Worm (Caenorhabditis elegans): ENCODE results near the gene mpst-7.

ce11 chrV:12937098-12937497, 23.8 kb downstream of the mpst-7 start, which contains the start of gene T16G1.6:
- TF ChIP-seq nhr-90 (tag; optimal IDR thresholded peaks at IDR 0.05) (no peak), dpl-1 (GFP tag; optimal IDR thresholded peaks at IDR 0.05) (no peak), B0261.1 (tag; optimal IDR thresholded peaks at IDR 0.05) (no peak), ceh-40 (GFP tag; IDR thresholded peaks at IDR 0.05) (no peak)
